Worm (Caenorhabditis elegans) whole organism, L4 larva: ENCODE data around the gene pho-12.

ENCODE experiments used
- F26F4.8 ChIP-seq: fragments of 200-800 bp; sonication (Bioruptor generic); conservative IDR thresholded peaks from 2 replicates; pipeline ENCODE4 v1.3.6; 2022; ENCODE audit warnings: missing genetic modification characterization, missing compliant biosample characterization
- F49E8.2 ChIP-seq: sonication (generic microtip); optimal IDR thresholded peaks from 2 replicates; lab custom pipeline; 2016; ENCODE audit warnings: missing compliant biosample characterization, mild to moderate bottlenecking, missing genetic modification characterization, borderline replicate concordance
- R02D3.7 ChIP-seq: fragments of 150-350 bp; sonication (generic microtip); optimal IDR thresholded peaks from 3 replicates; lab custom pipeline; 2014; ENCODE audit warnings: missing biosample characterization, missing genetic modification characterization
- Y105C5A.15 ChIP-seq: fragments of 200-800 bp; sonication (Bioruptor generic); IDR thresholded peaks from 2 replicates; pipeline ENCODE4 v1.3.6; 2022; ENCODE audit warnings: missing genetic modification characterization, missing compliant biosample characterization
- Y48G9A.11 ChIP-seq: fragments of 200-800 bp; sonication (Bioruptor generic); IDR thresholded peaks from 2 replicates; pipeline ENCODE4 v1.3.6; 2022; ENCODE audit warnings: missing genetic modification reagents, missing genetic modification characterization, missing compliant biosample characterization
- Y75B8A.6 ChIP-seq: fragments of 200-800 bp; sonication (Bioruptor generic); IDR thresholded peaks from 2 replicates; pipeline ENCODE4 v1.3.6; 2022; ENCODE audit warnings: missing genetic modification reagents, missing genetic modification characterization, missing compliant biosample characterization
- ZK337.2 ChIP-seq: fragments of 200-800 bp; sonication (Bioruptor generic); IDR thresholded peaks from 2 replicates; pipeline ENCODE4 v1.3.6; 2022; ENCODE audit warnings: missing genetic modification reagents, missing genetic modification characterization, missing compliant biosample characterization
- aha-1 ChIP-seq: fragments of 150-350 bp; peaks from one replicate; lab custom pipeline; 2014; ENCODE audit warnings: missing biosample characterization, missing genetic modification characterization
- aly-2 ChIP-seq: sonication (generic microtip); optimal IDR thresholded peaks from 2 replicates; lab custom pipeline; 2018; ENCODE audit warnings: missing biosample characterization, missing genetic modification characterization
- ama-1 ChIP-seq: fragments of 150-350 bp; optimal IDR thresholded peaks from 2 replicates; lab custom pipeline; 2014; ENCODE audit warnings: inconsistent platforms, mixed read lengths
- arid-1 ChIP-seq: fragments of 200-800 bp; sonication (Bioruptor generic); conservative IDR thresholded peaks from 2 replicates; pipeline ENCODE4 v1.3.6; 2022; ENCODE audit warnings: missing genetic modification reagents, missing genetic modification characterization, missing compliant biosample characterization
- ceh-20 ChIP-seq: fragments of 200-800 bp; sonication (Bioruptor generic); IDR thresholded peaks from 2 replicates; pipeline ENCODE4 v1.3.6; 2022; ENCODE audit warnings: missing genetic modification reagents, missing genetic modification characterization, missing compliant biosample characterization
- ceh-82 ChIP-seq: sonication (generic microtip); optimal IDR thresholded peaks from 2 replicates; lab custom pipeline; 2017; ENCODE audit warnings: missing biosample characterization, missing genetic modification characterization
- daf-16 ChIP-seq, 3 experiments: sonication (generic microtip); optimal IDR thresholded peaks; 2 replicates each; lab custom pipeline; 2016 to 2017; ENCODE audit warnings: missing genetic modification characterization in 3 of 3, missing genetic modification reagents in 3 of 3, mild to moderate bottlenecking in 2 of 3, missing compliant biosample characterization in 2 of 3, missing biosample characterization in 1 of 3, moderate library complexity in 1 of 3
- daf-19 ChIP-seq: fragments of 200-800 bp; sonication (Bioruptor generic); conservative IDR thresholded peaks from 2 replicates; pipeline ENCODE4 v1.3.6; 2022; ENCODE audit warnings: missing genetic modification characterization, missing compliant biosample characterization
- dpl-1 ChIP-seq: fragments of 150-350 bp; optimal IDR thresholded peaks from 2 replicates; lab custom pipeline; 2014; ENCODE audit warnings: missing biosample characterization, missing genetic modification reagents, missing genetic modification characterization
- dve-1 ChIP-seq: sonication (generic microtip); optimal IDR thresholded peaks from 2 replicates; lab custom pipeline; 2017; ENCODE audit warnings: antibody characterized with exemption, mild to moderate bottlenecking, missing genetic modification characterization, missing compliant biosample characterization; ENCODE audit not compliant: insufficient read depth
- hif-1 ChIP-seq, 2 experiments: sonication (generic microtip); optimal IDR thresholded peaks; 2 replicates each; lab custom pipeline; 2016 to 2017; ENCODE audit warnings: missing compliant biosample characterization in 2 of 2, missing genetic modification characterization in 2 of 2, missing genetic modification reagents in 2 of 2, missing genotype in 2 of 2, mild to moderate bottlenecking in 1 of 2
- hlh-11 ChIP-seq: fragments of 200-800 bp; sonication (Bioruptor generic); optimal IDR thresholded peaks from 2 replicates; lab custom pipeline; 2018; ENCODE audit warnings: mild to moderate bottlenecking, missing genetic modification characterization, missing compliant biosample characterization
- hlh-30 ChIP-seq: sonication (generic microtip); optimal IDR thresholded peaks from 2 replicates; lab custom pipeline; 2017; ENCODE audit warnings: antibody characterized with exemption, mild to moderate bottlenecking, missing genetic modification characterization, missing compliant biosample characterization; ENCODE audit not compliant: insufficient read depth
- hmg-1.1 ChIP-seq: fragments of 200-800 bp; sonication (Bioruptor generic); IDR thresholded peaks from 2 replicates; pipeline ENCODE4 v1.3.6; 2022; ENCODE audit warnings: missing genetic modification reagents, missing genetic modification characterization, missing compliant biosample characterization
- lin-13 ChIP-seq: fragments of 150-350 bp; optimal IDR thresholded peaks from 2 replicates; lab custom pipeline; 2014; ENCODE audit warnings: missing biosample characterization, missing genetic modification reagents, missing genetic modification characterization
- lin-15B ChIP-seq: fragments of 150-350 bp; sonication (generic microtip); optimal IDR thresholded peaks from 3 replicates; lab custom pipeline; 2014; ENCODE audit warnings: missing biosample characterization, missing genetic modification characterization
- lin-38 ChIP-seq: fragments of 200-800 bp; sonication (Bioruptor generic); IDR thresholded peaks from 2 replicates; pipeline ENCODE4 v1.3.6; 2022; ENCODE audit warnings: missing genetic modification reagents, missing genetic modification characterization, missing compliant biosample characterization
- lin-39 ChIP-seq: fragments of 150-350 bp; optimal IDR thresholded peaks from 2 replicates; lab custom pipeline; 2014; ENCODE audit warnings: missing biosample characterization, missing genetic modification reagents, missing genetic modification characterization
- lsy-2 ChIP-seq, 2 experiments: fragments of 150-350 bp in 1 of 2; sonication (generic microtip) in 1 of 2; optimal IDR thresholded peaks; 2 replicates each; lab custom pipeline; 2014 to 2017; ENCODE audit warnings: missing biosample characterization in 2 of 2, missing genetic modification characterization in 2 of 2
- madf-5 ChIP-seq, 2 experiments: fragments of 200-800 bp; sonication (Bioruptor generic); IDR thresholded peaks; 2 replicates each; pipeline ENCODE4 v1.3.6; 2022; ENCODE audit warnings: missing compliant biosample characterization in 2 of 2, missing genetic modification characterization in 2 of 2
- madf-9 ChIP-seq: fragments of 200-800 bp; sonication (Bioruptor generic); conservative IDR thresholded peaks from 2 replicates; pipeline ENCODE4 v1.3.6; 2022; ENCODE audit warnings: missing genetic modification reagents, missing genetic modification characterization, missing compliant biosample characterization
- mes-2 ChIP-seq: sonication (generic microtip); optimal IDR thresholded peaks from 2 replicates; lab custom pipeline; 2016; ENCODE audit warnings: missing genotype, mild to moderate bottlenecking, missing genetic modification characterization, missing compliant biosample characterization; ENCODE audit not compliant: poor library complexity, severe bottlenecking
- nhr-102 ChIP-seq: sonication (generic microtip); optimal IDR thresholded peaks from 2 replicates; lab custom pipeline; 2016; ENCODE audit warnings: mild to moderate bottlenecking, missing genetic modification characterization, moderate library complexity, missing compliant biosample characterization
- nhr-11 ChIP-seq: fragments of 150-350 bp; optimal IDR thresholded peaks from 2 replicates; lab custom pipeline; 2014; ENCODE audit warnings: missing biosample characterization, missing genetic modification characterization
- nhr-237 ChIP-seq: sonication (generic microtip); optimal IDR thresholded peaks from 2 replicates; lab custom pipeline; 2017; ENCODE audit warnings: missing biosample characterization, missing genetic modification characterization
- pha-4 ChIP-seq, 2 experiments: fragments of 150-350 bp in 1 of 2; fragments of 200-800 bp in 1 of 2; sonication (Bioruptor generic) in 1 of 2; IDR thresholded peaks in 1 of 2; optimal IDR thresholded peaks in 1 of 2; 2 replicates each; pipeline versions ENCODE4 v1.3.6 to Lab custom; 2014 to 2022; ENCODE audit warnings: missing genetic modification characterization in 2 of 2, missing genetic modification reagents in 2 of 2, missing biosample characterization in 1 of 2, missing compliant biosample characterization in 1 of 2
- rbr-2 ChIP-seq: sonication (generic microtip); optimal IDR thresholded peaks from 2 replicates; lab custom pipeline; 2016; ENCODE audit warnings: missing genotype, missing genetic modification characterization, missing compliant biosample characterization
- saeg-2 ChIP-seq: fragments of 200-800 bp; sonication (Bioruptor generic); IDR thresholded peaks from 2 replicates; pipeline ENCODE4 v1.3.6; 2022; ENCODE audit warnings: missing genetic modification reagents, missing genetic modification characterization, missing compliant biosample characterization
- sdz-12 ChIP-seq: fragments of 200-800 bp; sonication (Bioruptor generic); optimal IDR thresholded peaks from 2 replicates; lab custom pipeline; 2018; ENCODE audit warnings: mild to moderate bottlenecking, missing genetic modification characterization, missing compliant biosample characterization
- spr-1 ChIP-seq: sonication (generic microtip); optimal IDR thresholded peaks from 2 replicates; lab custom pipeline; 2016; ENCODE audit warnings: mild to moderate bottlenecking, missing genetic modification characterization, missing compliant biosample characterization
- tra-1 ChIP-seq: fragments of 200-800 bp; sonication (Bioruptor generic); IDR thresholded peaks from 2 replicates; pipeline ENCODE4 v1.3.6; 2022; ENCODE audit warnings: missing genetic modification reagents, missing genetic modification characterization, missing compliant biosample characterization
- unc-130 ChIP-seq: sonication (generic microtip); optimal IDR thresholded peaks from 2 replicates; lab custom pipeline; 2016; ENCODE audit warnings: missing genetic modification reagents, missing genetic modification characterization, missing compliant biosample characterization
- unc-62 ChIP-seq, 3 experiments: fragments of 150-350 bp in 1 of 3; sonication (generic microtip); optimal IDR thresholded peaks in 2 of 3; peaks in 1 of 3; 1 replicate in 1 of 3; 2 replicates in 2 of 3; lab custom pipeline; 2014 to 2017; ENCODE audit warnings: missing biosample characterization in 3 of 3, missing genetic modification characterization in 3 of 3, missing genetic modification reagents in 3 of 3, missing genotype in 1 of 3
- vab-7 ChIP-seq: fragments of 200-800 bp; sonication (Bioruptor generic); IDR thresholded peaks from 2 replicates; pipeline ENCODE4 v1.3.6; 2022; ENCODE audit warnings: missing genetic modification reagents, missing genetic modification characterization, missing compliant biosample characterization
- zfp-3 ChIP-seq: fragments of 200-800 bp; sonication (Bioruptor generic); conservative IDR thresholded peaks from 2 replicates; pipeline ENCODE4 v1.3.6; 2022; ENCODE audit warnings: missing genetic modification reagents, missing genetic modification characterization, missing compliant biosample characterization
- ztf-7 ChIP-seq: fragments of 150-350 bp; optimal IDR thresholded peaks from 2 replicates; lab custom pipeline; 2014; ENCODE audit warnings: missing biosample characterization, missing genetic modification characterization

Gene pho-12

DNA sequence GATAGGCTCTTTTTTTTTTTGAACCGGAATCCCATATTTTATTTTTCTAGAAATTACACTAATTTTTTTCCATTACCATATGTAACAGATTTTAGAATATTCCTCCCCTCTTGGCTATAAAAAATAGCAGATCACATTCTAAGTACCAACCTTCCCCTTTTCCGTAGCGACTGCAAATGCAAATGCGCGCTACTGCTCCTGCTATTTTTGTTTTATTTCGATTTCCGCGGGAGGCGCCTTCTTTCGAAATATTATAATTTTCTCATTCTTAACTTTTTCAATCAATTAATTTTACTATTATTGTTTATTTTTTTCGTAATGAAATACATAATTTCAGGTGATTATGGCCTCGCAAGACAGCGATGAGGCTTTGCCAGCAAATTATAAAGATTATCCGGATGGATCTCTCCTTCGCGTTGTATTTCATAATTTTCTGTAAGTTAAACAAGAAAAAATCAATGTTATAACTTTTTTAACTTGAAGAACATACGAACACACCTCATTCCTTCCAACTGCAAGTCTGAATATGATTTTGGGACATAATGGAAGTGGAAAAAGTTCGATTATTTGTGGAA lies 1.3 kb upstream of the pho-12 start, which contains the start of gene smc-5 (continued):
- TF ChIP-seq F49E8.2 (tag; lab: Kevin White, UChicago) (no peak), vab-7 (peak; percentile 47; the same call in 1 of the 2 replicates), pha-4 (GFP tag; IDR thresholded peaks at IDR 0.05; lab: Robert Waterston, UW) (no peak), pha-4 (tag; optimal IDR thresholded peaks at IDR 0.05; lab: Kevin White, UChicago) (peak; percentile 10), dpl-1 (GFP tag; lab: Kevin White, UChicago) (peak; percentile 84), F26F4.8 (GFP tag; lab: Robert Waterston, UW) (no peak), madf-9 (GFP tag; lab: Robert Waterston, UW) (no peak), lin-38 (peak; percentile 94), Y105C5A.15 (no peak), hif-1 (tag; optimal IDR thresholded peaks at IDR 0.05; lab: Kevin White, UChicago) (peak in 1 of 2 experiments; percentile 72), arid-1 (GFP tag; lab: Robert Waterston, UW) (no peak), ZK337.2 (no peak), tra-1 (GFP tag; lab: Robert Waterston, UW) (no peak)

DNA sequence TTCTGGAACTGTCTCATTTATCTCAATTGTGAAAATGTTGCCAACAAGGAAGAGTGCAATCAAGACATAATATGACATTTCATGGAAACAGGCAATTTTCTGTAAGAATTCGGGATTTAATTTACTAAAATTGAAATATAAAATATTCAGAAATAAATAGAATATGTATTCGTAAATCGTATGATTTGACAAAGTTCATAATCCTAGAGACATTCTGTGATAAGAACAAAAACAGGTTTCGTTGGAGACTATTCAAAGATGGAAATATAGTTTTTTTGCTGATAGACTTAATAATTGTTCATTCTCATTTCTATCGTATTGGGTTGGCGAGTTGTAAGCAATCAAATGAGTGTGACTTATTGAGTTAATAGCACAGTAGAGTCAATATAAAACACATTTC lies 2.6 kb downstream of the pho-12 start, which contains the start of gene C27A2.12:
TSS of gene C27A2.12 (minus strand) at position 101 of the 400 bp plus-strand sequence.
- TF ChIP-seq hmg-1.1 (GFP tag; lab: Robert Waterston, UW) (no peak), vab-7 (no peak), spr-1 (tag; lab: Kevin White, UChicago) (no peak), madf-5 (GFP tag; IDR thresholded peaks at IDR 0.05; lab: Robert Waterston, UW) (no peak), nhr-11 (no peak), Y75B8A.6 (GFP tag; lab: Robert Waterston, UW) (no peak), aly-2 (no peak), mes-2 (tag; lab: Kevin White, UChicago) (no peak), Y105C5A.15 (no peak), nhr-237 (no peak), sdz-12 (GFP tag; lab: Kevin White, UChicago) (no peak), dve-1 (tag; lab: Kevin White, UChicago) (no peak), lin-15B (no peak), hlh-30 (no peak), ZK337.2 (no peak)

DNA sequence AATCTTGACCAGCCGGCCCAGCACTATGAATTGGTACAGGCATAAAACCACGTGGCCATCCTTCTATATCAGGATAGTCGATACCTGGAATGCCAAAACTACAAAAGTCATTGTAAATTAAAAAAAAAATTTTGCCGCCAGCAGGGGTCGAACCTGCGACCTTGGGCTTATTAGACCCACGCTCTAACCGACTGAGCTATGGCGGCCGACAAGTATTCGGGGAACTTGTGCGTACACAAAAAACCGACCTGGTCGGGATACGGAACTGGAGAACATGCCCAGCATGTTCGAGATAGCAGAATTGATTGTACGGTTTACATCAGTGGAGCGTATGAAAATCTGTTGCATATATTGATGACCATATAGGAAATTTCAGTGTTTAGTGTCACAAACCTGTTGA lies 3.3 kb downstream of the pho-12 start:
- TF ChIP-seq madf-5 (GFP tag; IDR thresholded peaks at IDR 0.05; lab: Robert Waterston, UW) (0 out of 4 replicates have a peak, but pooled peaks of 1 of the 2 experiments have one; percentile 34), nhr-102 (peak; percentile 60), daf-16 (GFP tag; optimal IDR thresholded peaks at IDR 0.05; lab: Kevin White, UChicago) (peak; percentile 16 to 45), daf-16 (tag; optimal IDR thresholded peaks at IDR 0.05; lab: Kevin White, UChicago) (peak; percentile 55), ztf-7 (no peak), mes-2 (tag; lab: Kevin White, UChicago) (peak; percentile 85), sdz-12 (GFP tag; lab: Kevin White, UChicago) (peak; percentile 55), R02D3.7 (no peak), lsy-2 (tag; optimal IDR thresholded peaks at IDR 0.05; lab: Kevin White, UChicago) (peak; percentile 15 to 84), ama-1 (lab: Kevin White, UChicago) (no peak), dve-1 (tag; lab: Kevin White, UChicago) (peak; percentile 65), lin-39 (tag; lab: Kevin White, UChicago) (no peak), rbr-2 (tag; lab: Kevin White, UChicago) (peak; percentile 68), aha-1 (tag; lab: Kevin White, UChicago) (peak; percentile 27), unc-62 (GFP tag; optimal IDR thresholded peaks at IDR 0.05 in 1 of 2; lab: Kevin White, UChicago) (no peak), unc-62 (tag; optimal IDR thresholded peaks at IDR 0.05; lab: Kevin White, UChicago) (no peak), ceh-82 (tag; lab: Kevin White, UChicago) (no peak), unc-130 (GFP tag; lab: Kevin White, UChicago) (peak; percentile 45), ceh-20 (0 out of 2 replicates have a peak, but pooled peaks have one; percentile 45), Y105C5A.15 (peak; percentile 86; the same call in 1 of the 2 replicates), Y48G9A.11 (GFP tag; lab: Robert Waterston, UW) (peak; percentile 63), saeg-2 (0 out of 2 replicates have a peak, but pooled peaks have one; percentile 66), hlh-11 (peak; percentile 75), daf-19 (peak; percentile 83), madf-9 (GFP tag; lab: Robert Waterston, UW) (peak; percentile 39; the same call in 1 of the 2 replicates), zfp-3 (peak; percentile 60; the same call in 1 of the 2 replicates), nhr-11 (no peak), lin-13 (GFP tag; lab: Kevin White, UChicago) (peak; percentile 30), hmg-1.1 (GFP tag; lab: Robert Waterston, UW) (peak; percentile 75)
